Worm (Caenorhabditis elegans) whole organism, early embryonic: Measurements from ENCODE around the gene shw-3.

Source experiments
- B0310.2 ChIP-seq: sonication (generic microtip); optimal IDR thresholded peaks from 2 replicates; lab custom pipeline; 2016; ENCODE audit warnings: mild to moderate bottlenecking, missing genetic modification characterization, missing compliant biosample characterization
- F13C5.2 ChIP-seq: sonication (generic microtip); optimal IDR thresholded peaks from 2 replicates; lab custom pipeline; 2017; ENCODE audit warnings: mild to moderate bottlenecking, missing genetic modification characterization, inconsistent platforms, missing compliant biosample characterization
- aly-1 ChIP-seq: sonication (generic microtip); optimal IDR thresholded peaks from 2 replicates; lab custom pipeline; 2016; ENCODE audit warnings: missing genetic modification characterization, missing compliant biosample characterization
- ama-1 ChIP-seq: fragments of 150-350 bp; optimal IDR thresholded peaks from 2 replicates; lab custom pipeline; 2014
- ceh-13 ChIP-seq: fragments of 200-800 bp; sonication (Bioruptor generic); optimal IDR thresholded peaks from 2 replicates; lab custom pipeline; 2018; ENCODE audit warnings: mild to moderate bottlenecking, missing genetic modification characterization, missing compliant biosample characterization
- ceh-36 ChIP-seq: sonication (generic microtip); optimal IDR thresholded peaks from 2 replicates; lab custom pipeline; 2016; ENCODE audit warnings: missing genetic modification characterization, inconsistent platforms, missing compliant biosample characterization
- ets-7 ChIP-seq: sonication (generic microtip); optimal IDR thresholded peaks from 2 replicates; lab custom pipeline; 2016; ENCODE audit warnings: missing genotype, missing genetic modification characterization, missing compliant biosample characterization
- flt-1 ChIP-seq: fragments of 200-800 bp; sonication (Bioruptor generic); IDR thresholded peaks from 2 replicates; pipeline ENCODE4 v1.3.6; 2022; ENCODE audit warnings: missing genetic modification characterization, missing compliant biosample characterization
- hmbx-1 ChIP-seq: sonication (generic microtip); optimal IDR thresholded peaks from 2 replicates; lab custom pipeline; 2016; ENCODE audit warnings: mild to moderate bottlenecking, missing genetic modification characterization, missing compliant biosample characterization
- hmg-4 ChIP-seq: fragments of 200-800 bp; sonication (Bioruptor generic); optimal IDR thresholded peaks from 2 replicates; lab custom pipeline; 2018; ENCODE audit warnings: mild to moderate bottlenecking, missing genetic modification characterization, missing compliant biosample characterization
- hnd-1 ChIP-seq: sonication (generic microtip); optimal IDR thresholded peaks from 2 replicates; lab custom pipeline; 2016; ENCODE audit warnings: missing genetic modification characterization, missing compliant biosample characterization
- pes-1 ChIP-seq: fragments of 200-800 bp; sonication (Bioruptor generic); IDR thresholded peaks from 2 replicates; pipeline ENCODE4 v1.3.6; 2022; ENCODE audit warnings: missing genetic modification reagents, missing genetic modification characterization, missing compliant biosample characterization
- scrt-1 ChIP-seq: fragments of 200-800 bp; sonication (Bioruptor generic); IDR thresholded peaks from 2 replicates; pipeline ENCODE4 v1.3.6; 2022; ENCODE audit warnings: missing genetic modification characterization, missing compliant biosample characterization
- sea-1 ChIP-seq: fragments of 200-800 bp; sonication (Bioruptor generic); conservative IDR thresholded peaks from 2 replicates; pipeline ENCODE4 v1.3.6; 2022; ENCODE audit warnings: missing genetic modification characterization, missing compliant biosample characterization
- tbx-11 ChIP-seq: fragments of 200-800 bp; sonication (Bioruptor generic); IDR thresholded peaks from 2 replicates; pipeline ENCODE4 v1.3.6; 2022; ENCODE audit warnings: missing genetic modification characterization, missing compliant biosample characterization
- tbx-37 ChIP-seq: fragments of 200-800 bp; sonication (Bioruptor generic); conservative IDR thresholded peaks from 2 replicates; pipeline ENCODE4 v1.3.6; 2022; ENCODE audit warnings: missing genetic modification reagents, missing genetic modification characterization, missing compliant biosample characterization
- tra-4 ChIP-seq: sonication (generic microtip); optimal IDR thresholded peaks from 2 replicates; lab custom pipeline; 2017; ENCODE audit warnings: missing genetic modification characterization, missing compliant biosample characterization

Gene shw-3

DNA sequence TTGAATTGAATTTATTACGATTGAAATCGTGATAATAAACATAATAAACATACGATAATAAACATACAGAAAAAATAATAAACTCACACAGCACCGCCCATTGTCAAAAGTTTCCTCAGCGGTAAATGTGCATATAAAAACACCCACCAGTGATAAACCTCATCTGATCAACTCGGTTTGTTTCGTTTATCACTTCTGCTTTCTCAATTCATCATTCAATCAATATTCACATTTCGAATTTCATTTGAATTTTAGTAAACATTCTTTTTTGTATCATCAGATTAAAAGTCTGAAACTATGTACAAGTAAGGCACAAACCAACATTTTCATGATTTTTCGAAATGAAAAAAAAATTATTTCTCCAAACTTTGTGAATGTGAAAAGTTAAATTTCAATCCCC, 26.2 kb upstream of the shw-3 start, which contains the start of gene try-10:
Gene try-10 (minus strand): TSS at position 101 of the 400 bp plus-strand sequence.
- TF ChIP-seq scrt-1 (GFP tag; lab: Robert Waterston, UW): no peak
- no peak for TF ChIP-seq tbx-11
- no peak for TF ChIP-seq B0310.2 (tag; lab: Kevin White, UChicago)
- TF ChIP-seq hnd-1 (tag; lab: Kevin White, UChicago): no peak
- TF ChIP-seq ceh-36 (tag; lab: Kevin White, UChicago): no peak
- TF ChIP-seq tbx-37 (GFP tag; lab: Robert Waterston, UW): no peak
- TF ChIP-seq tra-4: no peak
- no peak for TF ChIP-seq aly-1 (tag; lab: Kevin White, UChicago)
- TF ChIP-seq ceh-13 (GFP tag; lab: Kevin White, UChicago): no peak
- no peak for TF ChIP-seq ama-1 (lab: Kevin White, UChicago)

DNA sequence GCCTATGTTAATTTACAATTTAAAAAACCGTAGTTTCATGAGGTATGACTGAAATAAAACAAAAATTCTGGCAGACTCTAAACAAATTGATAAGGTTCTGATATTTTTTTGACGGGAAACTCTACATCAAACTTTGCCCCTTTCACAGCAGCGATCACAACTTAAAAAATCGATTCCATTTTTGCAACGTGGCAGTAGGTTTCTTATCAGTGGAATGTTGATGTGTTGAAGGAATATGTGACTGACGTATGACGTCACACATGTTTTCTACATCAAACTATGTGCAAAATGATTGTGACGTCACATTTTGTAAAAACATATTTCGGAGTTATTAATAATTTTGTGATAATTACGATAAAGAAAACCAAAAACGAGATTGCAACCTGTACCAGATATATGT, 24.9 kb upstream of the shw-3 start:
- TF ChIP-seq tra-4 (no peak), sea-1 (GFP tag; lab: Robert Waterston, UW) (no peak), hmbx-1 (tag; lab: Kevin White, UChicago) (no peak), ama-1 (lab: Kevin White, UChicago) (no peak), scrt-1 (GFP tag; lab: Robert Waterston, UW) (no peak), hnd-1 (tag; lab: Kevin White, UChicago) (no peak), flt-1 (GFP tag; lab: Robert Waterston, UW) (no peak), pes-1 (GFP tag; lab: Robert Waterston, UW) (no peak), B0310.2 (tag; lab: Kevin White, UChicago) (no peak)

DNA sequence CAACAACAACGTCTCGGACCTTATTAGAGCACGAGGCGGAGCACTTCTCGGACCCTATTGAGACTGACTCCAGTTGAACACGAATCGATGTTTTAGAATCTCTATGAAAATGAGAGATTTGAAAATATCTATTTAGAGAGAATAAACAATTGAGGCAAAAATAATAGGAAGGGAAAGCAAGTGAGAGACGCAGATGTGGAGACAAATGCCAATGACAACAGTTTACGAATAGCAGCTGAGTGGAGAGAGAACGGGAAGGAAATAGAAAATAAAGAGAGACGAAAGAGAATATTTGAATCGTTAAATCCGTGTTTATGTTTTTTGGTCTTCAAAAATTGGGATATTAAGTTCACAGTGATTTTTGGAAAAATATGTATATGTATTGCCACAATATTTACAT, 22.9 kb upstream of the shw-3 start:
- TF ChIP-seq pes-1 (GFP tag; lab: Robert Waterston, UW) (no peak), B0310.2 (tag; lab: Kevin White, UChicago) (no peak), tbx-11 (no peak), tra-4 (no peak), tbx-37 (GFP tag; lab: Robert Waterston, UW) (no peak), ets-7 (tag; lab: Kevin White, UChicago) (no peak), hmg-4 (GFP tag; lab: Kevin White, UChicago) (no peak), hnd-1 (tag; lab: Kevin White, UChicago) (no peak), flt-1 (GFP tag; lab: Robert Waterston, UW) (no peak), sea-1 (GFP tag; lab: Robert Waterston, UW) (no peak), aly-1 (tag; lab: Kevin White, UChicago) (no peak), ceh-36 (tag; lab: Kevin White, UChicago) (no peak), F13C5.2 (tag; lab: Kevin White, UChicago) (no peak), ceh-13 (GFP tag; lab: Kevin White, UChicago) (no peak), scrt-1 (GFP tag; lab: Robert Waterston, UW) (no peak), ama-1 (lab: Kevin White, UChicago) (no peak)

ce11 chrV:13009271-13009670, 22.3 kb upstream of the shw-3 start:
- no peak for TF ChIP-seq hmg-4 (GFP tag; lab: Kevin White, UChicago)
- no peak for TF ChIP-seq ceh-36 (tag; lab: Kevin White, UChicago)
- TF ChIP-seq aly-1 (tag; lab: Kevin White, UChicago): no peak
- TF ChIP-seq scrt-1 (GFP tag; lab: Robert Waterston, UW): no peak
- no peak for TF ChIP-seq F13C5.2 (tag; lab: Kevin White, UChicago)
- TF ChIP-seq ama-1 (lab: Kevin White, UChicago): no peak

- TF ChIP-seq tra-4 (no peak), ceh-36 (tag; lab: Kevin White, UChicago) (no peak), flt-1 (GFP tag; lab: Robert Waterston, UW) (no peak), B0310.2 (tag; lab: Kevin White, UChicago) (no peak), ama-1 (lab: Kevin White, UChicago) (no peak), hnd-1 (tag; lab: Kevin White, UChicago) (no peak), F13C5.2 (tag; lab: Kevin White, UChicago) (no peak), sea-1 (GFP tag; lab: Robert Waterston, UW) (no peak), scrt-1 (GFP tag; lab: Robert Waterston, UW) (no peak), pes-1 (GFP tag; lab: Robert Waterston, UW) (no peak), tbx-37 (GFP tag; lab: Robert Waterston, UW) (no peak)
Measured at ce11 chrV:13008825-13009224, 21.9 kb upstream of the shw-3 start, which contains the start of gene F15B9.10. Gene F15B9.10, minus strand, starts transcription at chrV:13008925.

ce11 chrV:13006754-13007153, 19.8 kb upstream of the shw-3 start:
- no peak for TF ChIP-seq hmg-4 (GFP tag; lab: Kevin White, UChicago)
- no peak for TF ChIP-seq ceh-13 (GFP tag; lab: Kevin White, UChicago)
- no peak for TF ChIP-seq ceh-36 (tag; lab: Kevin White, UChicago)
- no peak for TF ChIP-seq F13C5.2 (tag; lab: Kevin White, UChicago)
- no peak for TF ChIP-seq sea-1 (GFP tag; lab: Robert Waterston, UW)
- no peak for TF ChIP-seq flt-1 (GFP tag; lab: Robert Waterston, UW)
- TF ChIP-seq tbx-37 (GFP tag; lab: Robert Waterston, UW): no peak
- no peak for TF ChIP-seq hmbx-1 (tag; lab: Kevin White, UChicago)
- no peak for TF ChIP-seq aly-1 (tag; lab: Kevin White, UChicago)
- no peak for TF ChIP-seq B0310.2 (tag; lab: Kevin White, UChicago)
- no peak for TF ChIP-seq scrt-1 (GFP tag; lab: Robert Waterston, UW)
- TF ChIP-seq ets-7 (tag; lab: Kevin White, UChicago): no peak
- TF ChIP-seq tra-4: no peak

DNA sequence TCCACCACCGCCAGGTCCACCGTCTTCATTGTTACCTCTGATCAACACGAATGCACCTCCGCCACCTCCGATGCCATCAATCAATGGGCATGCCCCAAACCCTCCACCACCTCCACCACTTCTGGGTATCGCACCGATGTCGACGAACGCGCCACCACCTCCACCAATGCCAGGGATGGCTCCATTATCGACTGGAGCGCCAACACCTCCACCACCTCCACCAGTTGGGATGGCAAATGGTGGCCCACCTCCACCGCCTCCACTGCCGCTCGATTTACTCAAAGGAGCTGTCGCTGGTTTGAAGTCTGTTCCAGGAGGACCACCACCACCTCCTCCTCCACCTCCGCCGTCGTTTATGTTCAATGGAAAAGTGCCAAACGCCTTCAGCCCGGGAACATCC, 17.4 kb upstream of the shw-3 start:
- TF ChIP-seq sea-1 (GFP tag; lab: Robert Waterston, UW): no peak
- no peak for TF ChIP-seq ceh-13 (GFP tag; lab: Kevin White, UChicago)
- TF ChIP-seq aly-1 (tag; lab: Kevin White, UChicago): no peak
- no peak for TF ChIP-seq hnd-1 (tag; lab: Kevin White, UChicago)
- no peak for TF ChIP-seq ceh-36 (tag; lab: Kevin White, UChicago)
- TF ChIP-seq scrt-1 (GFP tag; lab: Robert Waterston, UW): no peak
- TF ChIP-seq tra-4: no peak
- TF ChIP-seq ets-7 (tag; lab: Kevin White, UChicago): no peak
- TF ChIP-seq flt-1 (GFP tag; lab: Robert Waterston, UW): no peak
- TF ChIP-seq tbx-11: no peak
- TF ChIP-seq tbx-37 (GFP tag; lab: Robert Waterston, UW): no peak
- TF ChIP-seq pes-1 (GFP tag; lab: Robert Waterston, UW): no peak
- no peak for TF ChIP-seq B0310.2 (tag; lab: Kevin White, UChicago)
- TF ChIP-seq ama-1 (lab: Kevin White, UChicago): no peak
- no peak for TF ChIP-seq hmbx-1 (tag; lab: Kevin White, UChicago)
- no peak for TF ChIP-seq hmg-4 (GFP tag; lab: Kevin White, UChicago)
- TF ChIP-seq F13C5.2 (tag; lab: Kevin White, UChicago): no peak
